Fruit fly (Drosophila melanogaster) whole organism, embryonic: ENCODE measurements around the gene CG1998.
A peak's percentile ranks its signal among the peaks of the same experiment; 100 is the strongest.

ENCODE experiments used
- ATbp ChIP-seq: fragments of 200-800 bp; sonication (Bioruptor generic); optimal IDR thresholded peaks from 2 replicates; lab custom pipeline; 2017; ENCODE audit warnings: missing biosample characterization, mild to moderate bottlenecking, missing genetic modification characterization, missing genetic modification reagents
- BtbVII ChIP-seq: fragments of 200-800 bp; sonication (Bioruptor generic); optimal IDR thresholded peaks from 3 replicates; lab custom pipeline; 2017; ENCODE audit warnings: missing biosample characterization, mild to moderate bottlenecking, missing genetic modification characterization
- CG10959 ChIP-seq: fragments of 200-800 bp; sonication (Bioruptor generic); IDR thresholded peaks from 2 replicates; pipeline ENCODE4 v1.3.6; 2022; ENCODE audit warnings: missing biosample characterization, missing genetic modification characterization
- CG11093 ChIP-seq: fragments of 200-800 bp; sonication (Bioruptor generic); IDR thresholded peaks from 3 replicates; pipeline ENCODE4 v1.3.6; 2022; ENCODE audit warnings: missing biosample characterization, missing genetic modification characterization
- CG11247 ChIP-seq: fragments of 200-800 bp; sonication (Bioruptor generic); IDR thresholded peaks from 2 replicates; pipeline ENCODE4 v1.3.6; 2022; ENCODE audit warnings: missing biosample characterization, missing genetic modification characterization
- CG12744 ChIP-seq: fragments of 200-800 bp; sonication (Bioruptor generic); optimal IDR thresholded peaks from 2 replicates; lab custom pipeline; 2016; ENCODE audit warnings: missing biosample characterization, missing genetic modification characterization
- CG13296 ChIP-seq: fragments of 200-800 bp; sonication (Bioruptor generic); optimal IDR thresholded peaks from 3 replicates; lab custom pipeline; 2018; ENCODE audit warnings: missing biosample characterization, mild to moderate bottlenecking, missing genetic modification characterization
- CG15269 ChIP-seq: fragments of 200-800 bp; sonication (Bioruptor generic); optimal IDR thresholded peaks from 2 replicates; lab custom pipeline; 2018; ENCODE audit warnings: missing biosample characterization, mild to moderate bottlenecking, missing genetic modification characterization, moderate library complexity
- CG16863 ChIP-seq: fragments of 200-800 bp; sonication (Bioruptor generic); optimal IDR thresholded peaks from 3 replicates; lab custom pipeline; 2016; ENCODE audit warnings: missing biosample characterization, missing genetic modification characterization
- CG17328 ChIP-seq: fragments of 200-800 bp; sonication (Bioruptor generic); IDR thresholded peaks from 2 replicates; pipeline ENCODE4 v1.3.6; 2022; ENCODE audit warnings: missing biosample characterization, missing genetic modification characterization
- CG17612 ChIP-seq: fragments of 200-800 bp; sonication (Bioruptor generic); IDR thresholded peaks from 2 replicates; pipeline ENCODE4 v1.3.6; 2022; ENCODE audit warnings: missing biosample characterization, missing genetic modification characterization
- CG17802 ChIP-seq: fragments of 200-800 bp; sonication (Bioruptor generic); optimal IDR thresholded peaks from 2 replicates; lab custom pipeline; 2018; ENCODE audit warnings: missing biosample characterization, mild to moderate bottlenecking, missing genetic modification characterization, moderate library complexity
- CG1792 ChIP-seq: fragments of 200-800 bp; sonication (Bioruptor generic); optimal IDR thresholded peaks from 2 replicates; lab custom pipeline; 2016; ENCODE audit warnings: missing biosample characterization, missing genetic modification characterization
- CG3065 ChIP-seq: fragments of 200-800 bp; sonication (Bioruptor generic); optimal IDR thresholded peaks from 2 replicates; lab custom pipeline; 2016; ENCODE audit warnings: missing biosample characterization, missing genetic modification characterization
- CG43689 ChIP-seq: fragments of 200-800 bp; sonication (Bioruptor generic); IDR thresholded peaks from 2 replicates; pipeline ENCODE4 v1.3.6; 2022; ENCODE audit warnings: missing biosample characterization, missing genetic modification characterization
- CG4617 ChIP-seq: fragments of 200-800 bp; sonication (Bioruptor generic); optimal IDR thresholded peaks from 3 replicates; lab custom pipeline; 2016; ENCODE audit warnings: missing biosample characterization, missing genetic modification characterization, borderline replicate concordance
- CG6791 ChIP-seq: fragments of 200-800 bp; sonication (Bioruptor generic); IDR thresholded peaks from 3 replicates; pipeline ENCODE4 v1.3.6; 2022; ENCODE audit warnings: missing biosample characterization, missing genetic modification characterization; ENCODE audit not compliant: partially characterized antibody
- CG7839 ChIP-seq: fragments of 200-800 bp; sonication (Bioruptor generic); optimal IDR thresholded peaks from 3 replicates; lab custom pipeline; 2018; ENCODE audit warnings: missing biosample characterization, mild to moderate bottlenecking, missing genetic modification characterization, moderate library complexity
- Chrac-16 ChIP-seq: fragments of 200-800 bp; sonication (Bioruptor generic); optimal IDR thresholded peaks from 3 replicates; lab custom pipeline; 2016; ENCODE audit warnings: missing biosample characterization, missing genetic modification characterization
- Dbx ChIP-seq: fragments of 200-800 bp; sonication (Bioruptor generic); IDR thresholded peaks from 3 replicates; pipeline ENCODE4 v1.3.6; 2022; ENCODE audit warnings: missing biosample characterization, missing genetic modification characterization
- Deaf1 ChIP-seq: fragments of 200-800 bp; optimal IDR thresholded peaks from 3 replicates; lab custom pipeline; 2019; ENCODE audit warnings: missing biosample characterization, mild to moderate bottlenecking, missing genetic modification characterization, moderate library complexity
- Dek ChIP-seq: fragments of 200-800 bp; sonication (Bioruptor generic); optimal IDR thresholded peaks from 3 replicates; lab custom pipeline; 2019; ENCODE audit warnings: missing biosample characterization, mild to moderate bottlenecking, missing genetic modification characterization, moderate library complexity
- Hmx ChIP-seq: fragments of 200-800 bp; sonication (Bioruptor generic); optimal IDR thresholded peaks from 2 replicates; lab custom pipeline; 2016; ENCODE audit warnings: missing biosample characterization, missing genetic modification characterization
- Hr3 ChIP-seq: fragments of 200-800 bp; sonication (Bioruptor generic); optimal IDR thresholded peaks from 3 replicates; lab custom pipeline; 2016; ENCODE audit warnings: missing biosample characterization, missing genetic modification characterization
- Lim3 ChIP-seq: fragments of 200-800 bp; sonication (Bioruptor generic); IDR thresholded peaks from 2 replicates; pipeline ENCODE4 v1.3.6; 2022; ENCODE audit warnings: missing biosample characterization, missing genetic modification characterization
- Max ChIP-seq: fragments of 200-800 bp; sonication (Bioruptor generic); optimal IDR thresholded peaks from 2 replicates; lab custom pipeline; 2016; ENCODE audit warnings: missing biosample characterization, mild to moderate bottlenecking, missing genetic modification characterization
- Meics ChIP-seq: fragments of 200-800 bp; sonication (Bioruptor generic); optimal IDR thresholded peaks from 2 replicates; lab custom pipeline; 2017; ENCODE audit warnings: missing biosample characterization, mild to moderate bottlenecking, missing genetic modification characterization
- Mes4 ChIP-seq: fragments of 200-800 bp; sonication (Bioruptor generic); optimal IDR thresholded peaks from 2 replicates; lab custom pipeline; 2016; ENCODE audit warnings: missing biosample characterization, missing genetic modification characterization
- Pdp1 ChIP-seq, 2 experiments: fragments of 200-800 bp; sonication (Bioruptor generic); optimal IDR thresholded peaks; 3 replicates each; lab custom pipeline; 2016; ENCODE audit warnings: missing biosample characterization in 2 of 2, missing genetic modification characterization in 2 of 2, mild to moderate bottlenecking in 1 of 2, moderate library complexity in 1 of 2
- Side ChIP-seq: fragments of 200-800 bp; sonication (Bioruptor generic); optimal IDR thresholded peaks from 2 replicates; lab custom pipeline; 2016; ENCODE audit warnings: missing biosample characterization, missing genetic modification characterization
- Spps ChIP-seq: fragments of 200-800 bp; sonication (Bioruptor generic); optimal IDR thresholded peaks from 2 replicates; lab custom pipeline; 2018; ENCODE audit warnings: missing biosample characterization, mild to moderate bottlenecking, missing genetic modification characterization
- Tbp ChIP-seq: fragments of >200 bp; optimal IDR thresholded peaks from 2 replicates; lab custom pipeline; 2018; ENCODE audit warnings: missing biosample characterization, missing genetic modification characterization
- amos ChIP-seq: fragments of 200-800 bp; sonication (Bioruptor generic); IDR thresholded peaks from 2 replicates; pipeline ENCODE4 v1.3.6; 2022; ENCODE audit warnings: missing biosample characterization, missing genetic modification characterization; ENCODE audit not compliant: partially characterized antibody
- bigmax ChIP-seq: fragments of 200-800 bp; sonication (Bioruptor generic); optimal IDR thresholded peaks from 2 replicates; lab custom pipeline; 2018; ENCODE audit warnings: missing biosample characterization, mild to moderate bottlenecking, missing genetic modification characterization
- caup ChIP-seq: fragments of 200-800 bp; sonication (Bioruptor generic); optimal IDR thresholded peaks from 3 replicates; lab custom pipeline; 2017; ENCODE audit warnings: missing biosample characterization, mild to moderate bottlenecking, missing genetic modification characterization, moderate library complexity; ENCODE audit not compliant: severe bottlenecking
- chinmo ChIP-seq: fragments of 200-800 bp; sonication (Bioruptor generic); IDR thresholded peaks from 4 replicates; pipeline ENCODE4 v1.3.6; 2022; ENCODE audit warnings: missing biosample characterization, missing genetic modification characterization; ENCODE audit not compliant: partially characterized antibody
- dpn ChIP-seq, 2 experiments: fragments of 200-800 bp; sonication (Bioruptor generic); optimal IDR thresholded peaks; 3 replicates each; lab custom pipeline; 2016; ENCODE audit warnings: missing biosample characterization in 2 of 2, missing genetic modification characterization in 2 of 2
- exex ChIP-seq: fragments of 200-800 bp; sonication (Bioruptor generic); optimal IDR thresholded peaks from 4 replicates; lab custom pipeline; 2018; ENCODE audit warnings: missing biosample characterization, mild to moderate bottlenecking, missing genetic modification characterization, moderate library complexity
- gcm2 ChIP-seq: fragments of 200-800 bp; sonication (Bioruptor generic); optimal IDR thresholded peaks from 2 replicates; lab custom pipeline; 2016; ENCODE audit warnings: missing biosample characterization, missing genetic modification characterization
- ham ChIP-seq: fragments of 200-800 bp; sonication (Bioruptor generic); IDR thresholded peaks from 2 replicates; pipeline ENCODE4 v1.3.6; 2022; ENCODE audit warnings: missing biosample characterization, missing genetic modification characterization
- inv ChIP-seq: fragments of 200-800 bp; sonication (Bioruptor generic); IDR thresholded peaks from 2 replicates; pipeline ENCODE4 v1.3.6; 2022; ENCODE audit warnings: missing biosample characterization, missing genetic modification characterization; ENCODE audit not compliant: partially characterized antibody
- lab ChIP-seq: fragments of 200-800 bp; sonication (Bioruptor generic); optimal IDR thresholded peaks from 3 replicates; lab custom pipeline; 2017; ENCODE audit warnings: missing biosample characterization, missing genetic modification characterization, mild to moderate bottlenecking, moderate library complexity, missing genetic modification reagents
- lilli ChIP-seq: fragments of 200-800 bp; sonication (Bioruptor generic); optimal IDR thresholded peaks from 3 replicates; lab custom pipeline; 2016; ENCODE audit warnings: missing biosample characterization, missing genetic modification characterization
- nerfin-2 ChIP-seq: fragments of 200-800 bp; sonication (Bioruptor generic); IDR thresholded peaks from 2 replicates; pipeline ENCODE4 v1.3.6; 2022; ENCODE audit warnings: missing biosample characterization, missing genetic modification characterization; ENCODE audit not compliant: partially characterized antibody
- otp ChIP-seq: fragments of 200-800 bp; sonication (Bioruptor generic); IDR thresholded peaks from 3 replicates; pipeline ENCODE4, ENCODE4 v1.3.6; 2022; ENCODE audit warnings: missing biosample characterization, missing genetic modification characterization
- pum ChIP-seq: fragments of 200-800 bp; sonication (Bioruptor generic); optimal IDR thresholded peaks from 2 replicates; lab custom pipeline; 2016; ENCODE audit warnings: missing biosample characterization, missing genetic modification characterization
- ro ChIP-seq: fragments of 200-800 bp; sonication (Bioruptor generic); IDR thresholded peaks from 2 replicates; pipeline ENCODE4 v1.3.6; 2022; ENCODE audit warnings: missing biosample characterization, missing genetic modification characterization
- run ChIP-seq: fragments of 200-800 bp; sonication (Bioruptor generic); optimal IDR thresholded peaks from 3 replicates; lab custom pipeline; 2018; ENCODE audit warnings: missing biosample characterization, mild to moderate bottlenecking, missing genetic modification characterization
- sc ChIP-seq, 3 experiments: fragments of >200 bp in 2 of 3; fragments of 200-800 bp in 1 of 3; sonication (Bioruptor generic) in 1 of 3; optimal IDR thresholded peaks; 2 replicates in 2 of 3; 3 replicates in 1 of 3; lab custom pipeline; 2017; ENCODE audit warnings: mild to moderate bottlenecking in 1 of 3, missing biosample characterization in 1 of 3, missing genetic modification characterization in 1 of 3, missing genetic modification reagents in 1 of 3
- sim ChIP-seq: fragments of 200-800 bp; sonication (Bioruptor generic); IDR thresholded peaks from 2 replicates; pipeline ENCODE4 v1.3.6; 2022; ENCODE audit warnings: missing biosample characterization, missing genetic modification characterization

Gene CG1998

DNA sequence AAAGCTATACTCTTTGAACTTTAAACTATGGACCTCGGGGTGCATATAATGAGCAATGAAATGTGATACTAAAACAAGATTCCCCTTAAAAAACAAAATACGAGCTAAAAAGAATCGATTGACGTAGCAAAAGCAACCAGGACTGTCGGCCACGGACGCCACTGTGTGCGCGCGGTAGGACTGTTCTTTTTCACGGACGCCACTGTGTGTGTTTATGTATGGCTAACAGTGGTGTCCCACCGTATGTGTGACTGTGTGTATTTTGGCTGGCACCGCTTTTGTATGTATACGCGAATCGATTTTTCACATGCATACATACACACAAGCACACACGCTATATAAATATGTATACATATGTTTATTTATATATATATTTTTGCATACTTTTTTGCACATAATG lies 29.1 kb downstream of the CG1998 start (continued):
- TF ChIP-seq Mes4 (GFP tag; lab: Kevin White, UChicago), result no peak
- no peak for TF ChIP-seq CG17802 (tag; lab: Kevin White, UChicago)
- TF ChIP-seq CG12744 (GFP tag; lab: Kevin White, UChicago), result no peak
- TF ChIP-seq CG3065 (GFP tag; lab: Kevin White, UChicago), result peak; percentile 31
- no peak for TF ChIP-seq CG1792 (GFP tag; lab: Kevin White, UChicago)
- TF ChIP-seq exex (tag; lab: Kevin White, UChicago), result peak; percentile 20
- no peak for TF ChIP-seq inv (GFP tag; lab: Robert Waterston, UW)
- peak; percentile 57 to 70 for TF ChIP-seq Pdp1 (GFP tag; optimal IDR thresholded peaks at IDR 0.05; lab: Kevin White, UChicago)
- peak; percentile 29 for TF ChIP-seq CG13296 (GFP tag; lab: Kevin White, UChicago)
- TF ChIP-seq CG17328 (GFP tag; lab: Robert Waterston, UW), result peak; percentile 52; the same call in 1 of the 2 replicates
- peak; percentile 70 for TF ChIP-seq lab
- TF ChIP-seq Dbx, result peak; percentile 67; the same call in 1 of the 3 replicates
- TF ChIP-seq CG7839, result peak; percentile 36
- no peak for TF ChIP-seq Hmx (GFP tag; lab: Kevin White, UChicago)
- no peak for TF ChIP-seq Lim3 (GFP tag; lab: Robert Waterston, UW)
- no peak for TF ChIP-seq CG6791
- TF ChIP-seq sc (optimal IDR thresholded peaks at IDR 0.05; lab: Kevin White, UChicago), result no peak
- no peak for TF ChIP-seq sc (GFP tag; optimal IDR thresholded peaks at IDR 0.05; lab: Kevin White, UChicago)
- TF ChIP-seq CG11247 (GFP tag; lab: Robert Waterston, UW), result peak; percentile 41; the same call in 1 of the 2 replicates
- peak; percentile 49; the same call in 1 of the 2 replicates for TF ChIP-seq amos (GFP tag; lab: Robert Waterston, UW)
- peak; percentile 34 for TF ChIP-seq gcm2
- 0 out of 2 replicates have a peak, but pooled peaks have one; percentile 20 for TF ChIP-seq CG43689
- TF ChIP-seq Deaf1 (tag; lab: Kevin White, UChicago), result peak; percentile 18
- no peak for TF ChIP-seq ro
- TF ChIP-seq nerfin-2, result no peak
- no peak for TF ChIP-seq bigmax
- TF ChIP-seq lilli (GFP tag; lab: Kevin White, UChicago), result peak; percentile 78
- TF ChIP-seq Max, result peak; percentile 32
- TF ChIP-seq CG10959 (GFP tag; lab: Robert Waterston, UW), result 0 out of 2 replicates have a peak, but pooled peaks have one; percentile 26
- TF ChIP-seq chinmo (GFP tag; lab: Robert Waterston, UW), result no peak
- peak; percentile 68 to 71 for TF ChIP-seq dpn (GFP tag; optimal IDR thresholded peaks at IDR 0.05; lab: Kevin White, UChicago)
- no peak for TF ChIP-seq Tbp (GFP tag; lab: Kevin White, UChicago)
- TF ChIP-seq CG16863, result peak; percentile 21
- TF ChIP-seq CG17612 (GFP tag; lab: Robert Waterston, UW), result no peak
- TF ChIP-seq CG4617, result peak; percentile 17
- TF ChIP-seq CG11093 (GFP tag; lab: Robert Waterston, UW), result no peak
- peak; percentile 51 for TF ChIP-seq Dek (tag; lab: Kevin White, UChicago)
- peak; percentile 57 for TF ChIP-seq Side (GFP tag; lab: Kevin White, UChicago)
- no peak for TF ChIP-seq ham (GFP tag; lab: Robert Waterston, UW)
- peak; percentile 56 for TF ChIP-seq caup (GFP tag; lab: Kevin White, UChicago)
- peak; percentile 64 for TF ChIP-seq pum (GFP tag; lab: Kevin White, UChicago)
- TF ChIP-seq ATbp, result peak; percentile 29
- no peak for TF ChIP-seq sim (GFP tag; lab: Robert Waterston, UW)
- TF ChIP-seq Hr3 (GFP tag; lab: Kevin White, UChicago), result peak; percentile 27
- peak; percentile 32 for TF ChIP-seq Chrac-16
- peak; percentile 20 for TF ChIP-seq BtbVII (GFP tag; lab: Kevin White, UChicago)
- TF ChIP-seq otp (GFP tag; lab: Robert Waterston, UW), result peak; percentile 64; the same call in 1 of the 3 replicates
- no peak for TF ChIP-seq Spps (tag; lab: Kevin White, UChicago)
- TF ChIP-seq CG15269 (tag; lab: Kevin White, UChicago), result peak; percentile 53
- TF ChIP-seq run, result no peak
- TF ChIP-seq Meics (GFP tag; lab: Kevin White, UChicago), result peak; percentile 65
